Fruit fly (Drosophila melanogaster): ENCODE data around the gene Dmtn.

DNA sequence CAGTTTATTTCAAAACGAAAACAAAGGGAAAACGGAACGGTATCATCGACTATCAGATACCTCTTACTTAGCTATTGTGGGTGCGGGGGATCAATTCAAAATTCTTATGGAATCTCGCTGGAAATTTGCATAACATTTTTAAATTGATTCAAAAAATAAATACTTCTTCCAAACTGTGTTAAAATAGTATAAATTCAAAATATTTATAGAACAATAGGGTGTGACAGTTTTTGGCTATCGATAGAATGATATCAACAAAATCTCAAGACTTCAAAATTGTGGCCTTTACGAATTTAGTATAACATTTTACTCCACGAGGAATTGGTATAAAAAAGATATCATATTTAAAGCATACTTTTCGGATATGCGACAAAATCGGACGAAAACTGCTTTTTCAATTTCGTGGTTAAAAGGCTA is 17.3 kb downstream of the Dmtn start:
- TF ChIP-seq CG9705 (GFP tag; optimal IDR thresholded peaks at IDR 0.05) (no peak), psq (GFP tag; optimal IDR thresholded peaks at IDR 0.05) (no peak), Dif (GFP tag; optimal IDR thresholded peaks at IDR 0.05; ENCODE audit: partially characterized antibody) (no peak), h (GFP tag; optimal IDR thresholded peaks at IDR 0.05) (no peak), sv (GFP tag; optimal IDR thresholded peaks at IDR 0.05) (no peak), dmrt93B (GFP tag; optimal IDR thresholded peaks at IDR 0.05) (no peak), br (GFP tag; optimal IDR thresholded peaks at IDR 0.05) (no peak), pan (optimal IDR thresholded peaks at IDR 0.05) (no peak)

Measured in whole organism, wandering third instar larva.